Fruit fly (Drosophila melanogaster) S2 (cell line): Measurements from ENCODE around the gene Tbca.

Experiments
- CG8478 ChIP-seq: fragments of >200 bp; optimal IDR thresholded peaks from 2 replicates; lab custom pipeline; 2018
- CTCF ChIP-seq, 2 experiments: fragments of >200 bp; optimal IDR thresholded peaks; 2 replicates each; lab custom pipeline; 2018

Tbca gene

dm6 chr3R:31754605-31755004, 11.3 kb downstream of the Tbca start, which contains the start of gene salt:
Gene salt, minus strand, starts transcription at chr3R:31754705.
- no peak for TF ChIP-seq CTCF (optimal IDR thresholded peaks at IDR 0.05; lab: Kevin White, UChicago)
- TF ChIP-seq CG8478 (lab: Kevin White, UChicago) = no peak

DNA sequence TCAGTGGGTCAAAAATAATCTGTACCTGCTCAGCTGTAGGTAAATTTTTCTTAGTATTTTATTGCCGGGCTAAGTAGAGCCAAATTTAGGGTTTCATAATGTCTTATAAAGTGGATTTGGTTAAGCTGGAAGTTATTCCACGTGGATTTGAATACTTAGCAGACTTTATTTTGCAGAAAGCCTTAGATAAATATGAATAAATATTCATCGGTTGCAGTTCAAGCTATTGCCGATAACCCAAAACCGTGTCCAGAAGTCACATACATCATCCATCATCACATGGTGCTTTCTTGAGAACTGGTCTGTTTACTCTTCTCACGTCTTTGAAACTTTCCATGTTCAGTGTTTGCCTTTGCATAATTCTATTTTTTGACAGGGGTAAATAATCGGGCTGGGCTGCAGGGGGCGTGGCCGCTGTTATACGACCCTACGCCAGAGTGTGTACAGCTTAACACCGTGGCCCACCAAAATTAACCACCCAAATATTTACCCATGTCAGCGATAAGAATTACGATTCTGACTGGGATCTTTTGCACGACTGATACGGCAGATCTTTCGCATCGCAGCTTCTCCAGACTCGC, 15.4 kb downstream of the Tbca start, which contains the start of gene CG2187:
TSS of gene CG2187 (minus strand) at position 51 of the 581 bp plus-strand sequence.
- TF ChIP-seq CG8478 (lab: Kevin White, UChicago) (no peak), CTCF (optimal IDR thresholded peaks at IDR 0.05; lab: Kevin White, UChicago) (no peak)

DNA sequence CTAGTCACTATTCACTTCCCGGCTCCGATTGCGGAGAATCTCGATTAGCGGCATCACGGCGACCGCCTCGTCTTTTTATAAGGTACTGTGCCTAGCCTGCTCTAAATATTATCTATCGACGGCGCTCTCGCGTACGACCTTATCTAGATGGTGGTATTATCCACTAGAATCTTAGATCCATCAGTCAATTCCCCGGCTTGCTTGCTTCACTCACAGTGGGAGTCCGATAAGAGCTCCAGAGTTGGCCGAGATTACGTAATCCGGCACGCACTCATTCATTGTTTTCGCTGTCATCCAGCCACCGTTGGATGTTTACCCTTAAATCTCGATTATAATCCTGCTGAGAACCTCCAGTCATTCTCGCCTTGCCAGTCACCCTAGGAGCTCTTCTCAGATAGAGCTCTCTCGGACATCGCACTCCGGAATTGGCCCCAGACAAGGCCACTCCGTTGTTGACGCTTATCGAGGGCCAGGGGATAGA, 18.3 kb downstream of the Tbca start, which contains the start of gene Smvt:
TSS of gene Smvt (minus strand) at position 51 of the 481 bp plus-strand sequence.
- no peak for TF ChIP-seq CG8478 (lab: Kevin White, UChicago)
- no peak for TF ChIP-seq CTCF (optimal IDR thresholded peaks at IDR 0.05; lab: Kevin White, UChicago)

DNA sequence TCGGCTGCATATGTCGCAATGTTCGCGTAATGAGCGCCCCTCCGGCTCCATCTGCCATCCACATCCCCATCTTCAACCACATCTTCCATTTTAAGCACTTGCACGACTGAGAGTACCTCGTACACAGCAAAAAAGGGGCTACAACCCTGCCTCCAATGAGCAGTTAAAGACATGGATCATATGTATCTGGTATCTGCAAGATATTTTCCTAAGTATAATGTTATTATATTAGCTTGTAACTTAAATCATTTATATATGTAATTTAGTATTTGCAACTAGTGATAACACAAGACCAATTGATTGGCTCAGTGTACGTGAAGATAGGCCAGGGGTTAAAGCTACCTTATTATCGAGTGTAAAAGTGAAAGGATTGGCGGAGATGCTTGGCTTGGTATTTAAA, 19.4 kb downstream of the Tbca start:
- no peak for TF ChIP-seq CTCF (optimal IDR thresholded peaks at IDR 0.05; lab: Kevin White, UChicago)
- TF ChIP-seq CG8478 (lab: Kevin White, UChicago) = no peak

- TF ChIP-seq CG8478 (lab: Kevin White, UChicago) (no peak), CTCF (optimal IDR thresholded peaks at IDR 0.05; lab: Kevin White, UChicago) (no peak)
Measured at dm6 chr3R:31764672-31765071, 21.4 kb downstream of the Tbca start, which contains the start of gene CG2150. Gene CG2150, minus strand, starts transcription at chr3R:31764772.

- TF ChIP-seq CTCF (optimal IDR thresholded peaks at IDR 0.05; lab: Kevin White, UChicago) (no peak), CG8478 (lab: Kevin White, UChicago) (no peak)
Measured at dm6 chr3R:31765145-31765544, 21.9 kb downstream of the Tbca start.

dm6 chr3R:31767528-31767927, 24.2 kb downstream of the Tbca start:
- no peak for TF ChIP-seq CTCF (optimal IDR thresholded peaks at IDR 0.05; lab: Kevin White, UChicago)
- TF ChIP-seq CG8478 (lab: Kevin White, UChicago) = no peak

DNA sequence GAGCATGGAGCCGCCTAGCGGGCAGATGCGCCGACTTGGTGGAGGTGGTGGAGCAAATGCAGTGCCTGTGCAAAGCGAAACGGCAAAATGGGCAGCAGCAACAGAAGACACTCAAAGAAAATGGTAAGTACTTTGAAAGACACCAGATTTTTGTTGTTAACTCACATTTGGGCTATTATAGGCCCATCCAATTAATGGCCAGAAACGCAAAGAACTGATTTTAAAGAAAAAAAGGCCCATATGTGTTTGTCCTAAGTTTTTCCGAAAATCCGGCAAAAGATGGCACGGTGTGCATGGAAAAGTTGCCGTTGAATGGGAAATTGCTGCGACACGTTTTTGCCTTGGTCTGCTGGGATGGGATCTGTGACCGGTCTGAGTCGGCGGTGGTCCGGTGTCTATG, 24.9 kb downstream of the Tbca start:
- no peak for TF ChIP-seq CG8478 (lab: Kevin White, UChicago)
- no peak for TF ChIP-seq CTCF (optimal IDR thresholded peaks at IDR 0.05; lab: Kevin White, UChicago)

DNA sequence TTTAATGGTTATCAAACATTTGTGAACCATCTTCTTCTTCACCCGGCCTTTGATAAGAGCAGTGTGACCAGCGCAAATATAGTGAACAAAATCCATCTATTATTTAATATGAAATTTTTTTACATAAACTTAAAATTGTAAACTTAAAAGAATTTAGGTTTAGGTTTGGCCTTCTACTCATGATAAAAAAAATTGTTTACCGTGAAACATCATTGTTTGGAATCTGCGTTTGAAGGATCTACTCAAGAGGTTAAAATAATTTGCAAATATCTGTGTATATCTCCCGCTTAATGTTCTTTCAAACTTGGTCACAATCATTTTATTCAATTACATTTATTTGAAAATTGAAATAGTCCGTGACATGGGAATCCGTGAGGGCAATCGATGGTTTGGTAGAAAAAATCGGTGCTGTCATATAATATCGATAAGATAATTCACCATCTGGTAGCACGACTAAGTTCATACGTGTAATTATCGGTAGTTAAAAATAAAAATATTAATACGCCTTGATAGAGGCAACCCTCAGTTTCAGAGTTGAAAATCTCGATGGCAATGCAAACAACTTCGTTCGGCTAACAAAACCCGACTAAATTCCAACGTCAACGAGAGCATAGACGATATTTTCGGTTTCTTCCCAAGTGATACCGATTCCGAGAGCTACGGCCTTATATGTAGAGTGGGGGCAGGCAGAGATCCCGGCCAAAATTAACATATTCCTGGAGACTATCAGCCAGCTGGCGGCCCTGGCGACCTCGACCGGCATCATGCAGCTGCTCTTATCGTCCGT, 28.7 kb downstream of the Tbca start, which contains the start of the genes betaGlu and sip3:
TSS of gene betaGlu (minus strand) at position 59 of the 787 bp plus-strand sequence.
TSS of gene sip3 (plus strand) at position 430 of the 787 bp plus-strand sequence.
- no peak for TF ChIP-seq CTCF (optimal IDR thresholded peaks at IDR 0.05; lab: Kevin White, UChicago)
- no peak for TF ChIP-seq CG8478 (lab: Kevin White, UChicago)

- TF ChIP-seq CG8478 (lab: Kevin White, UChicago) (no peak), CTCF (optimal IDR thresholded peaks at IDR 0.05; lab: Kevin White, UChicago) (no peak)
Measured at dm6 chr3R:31776583-31777362, 33.5 kb downstream of the Tbca start, which contains the start of the genes CG2126 and faf. Gene CG2126, minus strand, starts transcription at chr3R:31776652. Gene faf, plus strand, starts transcription at chr3R:31777020.

dm6 chr3R:31777482-31778165, 34.3 kb downstream of the Tbca start:
- TF ChIP-seq CTCF (optimal IDR thresholded peaks at IDR 0.05; lab: Kevin White, UChicago) = no peak
- no peak for TF ChIP-seq CG8478 (lab: Kevin White, UChicago)
